Worm (Caenorhabditis elegans): ENCODE results near the gene F38B2.2.

ce11 chrX:11305773-11306172, 26.6 kb upstream of the F38B2.2 start, which contains the start of gene F08G12.1:
- TF ChIP-seq mdl-1 (tag; optimal IDR thresholded peaks at IDR 0.05) (no peak), pha-4 (GFP tag; IDR thresholded peaks at IDR 0.05) (no peak), pha-4 (tag; optimal IDR thresholded peaks at IDR 0.05) (no peak), R02D3.7 (tag; optimal IDR thresholded peaks at IDR 0.05) (no peak), fos-1 (tag; optimal IDR thresholded peaks at IDR 0.05) (no peak), dpl-1 (GFP tag; optimal IDR thresholded peaks at IDR 0.05) (no peak), ama-1 (optimal IDR thresholded peaks at IDR 0.05) (no peak), nhr-28 (tag; optimal IDR thresholded peaks at IDR 0.05) (no peak), spr-3 (GFP tag; optimal IDR thresholded peaks at IDR 0.05) (no peak), aha-1 (tag) (no peak), rbr-2 (tag; optimal IDR thresholded peaks at IDR 0.05) (no peak), zag-1 (tag; optimal IDR thresholded peaks at IDR 0.05) (no peak), ZK546.5 (tag; optimal IDR thresholded peaks at IDR 0.05) (no peak), unc-39 (tag; optimal IDR thresholded peaks at IDR 0.05) (no peak)

Data from whole organism, L4 larva.